Worm (Caenorhabditis elegans): ENCODE data around the gene C15C8.6.

C15C8.6 gene

ce11 chrV:12795196-12795595 is 43.9 kb upstream of the C15C8.6 start, which contains the start of gene ugt-4 (continued):
- no peak for TF ChIP-seq hif-1 (tag; optimal IDR thresholded peaks at IDR 0.05)
- TF ChIP-seq vab-7 (GFP tag; IDR thresholded peaks at IDR 0.05), result no peak
- no peak for TF ChIP-seq ceh-62 (tag; optimal IDR thresholded peaks at IDR 0.05)
- no peak for TF ChIP-seq lir-3 (tag; optimal IDR thresholded peaks at IDR 0.05)
- no peak for TF ChIP-seq aha-1 (tag)
- TF ChIP-seq hlh-30 (tag; optimal IDR thresholded peaks at IDR 0.05; ENCODE audit: insufficient read depth), result peak; percentile 65
- no peak for TF ChIP-seq F37D6.2 (tag; optimal IDR thresholded peaks at IDR 0.05)
- no peak for TF ChIP-seq skn-1 (tag; optimal IDR thresholded peaks at IDR 0.05)
- no peak for TF ChIP-seq saeg-2 (GFP tag; IDR thresholded peaks at IDR 0.05)
- peak; percentile 61; the same call in 1 of the 2 replicates for TF ChIP-seq dmd-6 (GFP tag; IDR thresholded peaks at IDR 0.05)
- TF ChIP-seq dve-1 (tag; optimal IDR thresholded peaks at IDR 0.05; ENCODE audit: insufficient read depth), result peak; percentile 67
- peak; percentile 65 for TF ChIP-seq hlh-11 (tag; optimal IDR thresholded peaks at IDR 0.05)
- TF ChIP-seq pqm-1 (tag; optimal IDR thresholded peaks at IDR 0.05), result peak; percentile 49

ce11 chrV:12792752-12793151 is 41.4 kb upstream of the C15C8.6 start, which contains the start of gene ugt-5:
Gene ugt-5 (minus strand): TSS chrV:12792965.
- TF ChIP-seq dve-1 (tag; optimal IDR thresholded peaks at IDR 0.05; ENCODE audit: insufficient read depth) (peak; percentile 34), ceh-20 (GFP tag; IDR thresholded peaks at IDR 0.05) (no peak), nhr-28 (tag; optimal IDR thresholded peaks at IDR 0.05) (peak; percentile 76), nhr-77 (tag; optimal IDR thresholded peaks at IDR 0.05) (peak; percentile 18), hlh-30 (tag; optimal IDR thresholded peaks at IDR 0.05; ENCODE audit: insufficient read depth) (peak; percentile 44), madf-5 (GFP tag; IDR thresholded peaks at IDR 0.05) (no peak), hlh-11 (tag; optimal IDR thresholded peaks at IDR 0.05) (peak; percentile 20), daf-16 (GFP tag; optimal IDR thresholded peaks at IDR 0.05) (no peak), daf-16 (tag; optimal IDR thresholded peaks at IDR 0.05) (peak; percentile 82), pqm-1 (tag; optimal IDR thresholded peaks at IDR 0.05) (peak; percentile 24)

ce11 chrV:12790188-12790587 is 38.8 kb upstream of the C15C8.6 start, which contains the start of gene srbc-43:
Gene srbc-43 (minus strand): TSS chrV:12790518.
- TF ChIP-seq aha-1 (tag), result peak; percentile 93
- no peak for TF ChIP-seq ZK337.2 (GFP tag; IDR thresholded peaks at IDR 0.05)

DNA sequence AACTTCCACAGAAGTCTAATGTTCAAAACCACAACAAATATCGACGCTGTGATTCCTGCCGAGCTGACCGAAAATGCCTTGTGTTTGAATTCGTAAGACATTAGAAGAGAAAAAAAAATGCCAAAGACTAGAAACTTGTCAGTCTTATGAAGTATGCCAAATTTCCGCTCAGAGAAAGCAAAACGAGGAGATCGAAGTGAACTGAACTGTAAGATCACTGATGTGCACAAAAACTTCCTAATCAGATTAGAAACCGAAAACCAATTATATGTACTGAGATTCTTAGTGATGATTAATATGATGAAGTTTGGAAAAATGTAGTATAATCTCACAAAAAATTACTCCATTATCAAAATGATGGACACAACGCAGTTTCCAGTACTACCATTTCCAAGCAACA is 37.1 kb upstream of the C15C8.6 start, which contains the start of gene srbc-44:
TSS of gene srbc-44 (minus strand) at position 101 of the 400 bp plus-strand sequence.
- no peak for TF ChIP-seq nhr-237 (tag; optimal IDR thresholded peaks at IDR 0.05)
- no peak for TF ChIP-seq rbr-2 (tag; optimal IDR thresholded peaks at IDR 0.05)
- TF ChIP-seq T26A8.4 (GFP tag; IDR thresholded peaks at IDR 0.05), result no peak
- TF ChIP-seq egl-43 (GFP tag; IDR thresholded peaks at IDR 0.05), result no peak
- no peak for TF ChIP-seq nhr-102 (tag; optimal IDR thresholded peaks at IDR 0.05)
- no peak for TF ChIP-seq Y75B8A.6 (GFP tag; IDR thresholded peaks at IDR 0.05)
- no peak for TF ChIP-seq nhr-48 (tag; optimal IDR thresholded peaks at IDR 0.05)
- TF ChIP-seq pqm-1 (tag; optimal IDR thresholded peaks at IDR 0.05), result no peak
- TF ChIP-seq madf-5 (GFP tag; IDR thresholded peaks at IDR 0.05), result no peak
- no peak for TF ChIP-seq ztf-11 (tag; optimal IDR thresholded peaks at IDR 0.05)
- no peak for TF ChIP-seq spr-1 (tag; optimal IDR thresholded peaks at IDR 0.05)
- no peak for TF ChIP-seq unc-62 (GFP tag; optimal IDR thresholded peaks at IDR 0.05 in 1 of 2)
- no peak for TF ChIP-seq unc-62 (tag; optimal IDR thresholded peaks at IDR 0.05)
- no peak for TF ChIP-seq skn-1 (tag; optimal IDR thresholded peaks at IDR 0.05)
- TF ChIP-seq zag-1 (tag; optimal IDR thresholded peaks at IDR 0.05), result no peak
- TF ChIP-seq daf-12 (tag; optimal IDR thresholded peaks at IDR 0.05), result no peak
- TF ChIP-seq nhr-25 (tag; optimal IDR thresholded peaks at IDR 0.05; ENCODE audit: borderline replicate concordance, insufficient read depth), result no peak
- no peak for TF ChIP-seq snpc-1.2 (GFP tag; IDR thresholded peaks at IDR 0.05)
- TF ChIP-seq cey-2 (tag; optimal IDR thresholded peaks at IDR 0.05; ENCODE audit: borderline replicate concordance, insufficient read depth), result no peak
